Worm (Caenorhabditis elegans) whole organism, young adult: Measurements from ENCODE around the gene F43G6.10.
A peak's percentile ranks its signal among the peaks of the same experiment; 100 is the strongest.

Experiments used
- F33H1.4 ChIP-seq: fragments of 200-800 bp; sonication (Bioruptor generic); IDR thresholded peaks from 2 replicates; pipeline ENCODE4 v1.3.6; 2022; ENCODE audit warnings: missing genetic modification reagents, missing genetic modification characterization, missing compliant biosample characterization
- F37B4.10 ChIP-seq: fragments of 200-800 bp; sonication (Bioruptor generic); IDR thresholded peaks from 2 replicates; pipeline ENCODE4 v1.3.6; 2022; ENCODE audit warnings: missing genetic modification characterization, missing compliant biosample characterization
- F49E8.2 ChIP-seq: sonication (generic microtip); optimal IDR thresholded peaks from 3 replicates; lab custom pipeline; 2017; ENCODE audit warnings: missing genetic modification characterization, mild to moderate bottlenecking, missing compliant biosample characterization, antibody characterized with exemption, moderate library complexity; ENCODE audit not compliant: insufficient read depth
- F52B5.7 ChIP-seq: sonication (generic microtip); optimal IDR thresholded peaks from 2 replicates; lab custom pipeline; 2016; ENCODE audit warnings: mild to moderate bottlenecking, missing genetic modification characterization, missing compliant biosample characterization
- K12H6.12 ChIP-seq: fragments of 200-800 bp; sonication (Bioruptor generic); optimal IDR thresholded peaks from 2 replicates; lab custom pipeline; 2018; ENCODE audit warnings: mild to moderate bottlenecking, missing genetic modification characterization, missing compliant biosample characterization
- T26A5.8 ChIP-seq: sonication (generic microtip); optimal IDR thresholded peaks from 2 replicates; lab custom pipeline; 2016; ENCODE audit warnings: missing genetic modification characterization, missing compliant biosample characterization
- Y67H2A.10 ChIP-seq: fragments of 200-800 bp; sonication (Bioruptor generic); conservative IDR thresholded peaks from 2 replicates; pipeline ENCODE4 v1.3.6; 2022; ENCODE audit warnings: missing genetic modification reagents, missing genetic modification characterization, missing compliant biosample characterization
- Y95B8A.8 ChIP-seq: fragments of 200-800 bp; sonication (Bioruptor generic); IDR thresholded peaks from 2 replicates; pipeline ENCODE4 v1.3.6; 2022; ENCODE audit warnings: missing genetic modification reagents, missing genetic modification characterization, missing compliant biosample characterization
- ama-1 ChIP-seq, 3 experiments: fragments of 150-350 bp in 1 of 3; sonication (generic microtip) in 2 of 3; optimal IDR thresholded peaks; 2 replicates each; lab custom pipeline; 2014 to 2018; ENCODE audit warnings: missing biosample characterization in 2 of 3, missing genetic modification characterization in 2 of 3, missing genetic modification reagents in 2 of 3
- athp-1 ChIP-seq: sonication (generic microtip); optimal IDR thresholded peaks from 2 replicates; lab custom pipeline; 2017; ENCODE audit warnings: mild to moderate bottlenecking, missing genetic modification characterization, missing compliant biosample characterization
- attf-3 ChIP-seq: fragments of 200-800 bp; sonication (Bioruptor generic); conservative IDR thresholded peaks from 2 replicates; pipeline ENCODE4 v1.3.6; 2022; ENCODE audit warnings: missing genetic modification reagents, missing genetic modification characterization, missing compliant biosample characterization
- attf-6 ChIP-seq: fragments of 200-800 bp; sonication (Bioruptor generic); IDR thresholded peaks from 2 replicates; pipeline ENCODE4 v1.3.6; 2022; ENCODE audit warnings: missing genetic modification reagents, missing genetic modification characterization, missing compliant biosample characterization
- ccch-3 ChIP-seq: fragments of 200-800 bp; sonication (Bioruptor generic); optimal IDR thresholded peaks from 2 replicates; lab custom pipeline; 2018; ENCODE audit warnings: mild to moderate bottlenecking, missing genetic modification characterization, missing compliant biosample characterization
- cebp-1 ChIP-seq, 2 experiments: fragments of 200-800 bp in 1 of 2; sonication (Bioruptor generic) in 1 of 2; sonication (generic microtip) in 1 of 2; IDR thresholded peaks in 1 of 2; optimal IDR thresholded peaks in 1 of 2; 2 replicates each; pipeline versions ENCODE4 v1.3.6 to Lab custom; 2017 to 2022; ENCODE audit warnings: missing compliant biosample characterization in 2 of 2, missing genetic modification characterization in 2 of 2, mild to moderate bottlenecking in 1 of 2, missing genetic modification reagents in 1 of 2, moderate library complexity in 1 of 2
- cebp-2 ChIP-seq: fragments of 200-800 bp; sonication (Bioruptor generic); IDR thresholded peaks from 2 replicates; pipeline ENCODE4 v1.3.6; 2022; ENCODE audit warnings: missing genetic modification characterization, missing compliant biosample characterization
- ceh-91 ChIP-seq: fragments of 200-800 bp; sonication (Bioruptor generic); IDR thresholded peaks from 2 replicates; pipeline ENCODE4 v1.3.6; 2022; ENCODE audit warnings: missing genetic modification reagents, missing genetic modification characterization, missing compliant biosample characterization
- chd-7 ChIP-seq: sonication (generic microtip); optimal IDR thresholded peaks from 2 replicates; lab custom pipeline; 2016; ENCODE audit warnings: mild to moderate bottlenecking, missing genetic modification characterization, moderate library complexity, missing compliant biosample characterization
- dpff-1 ChIP-seq: sonication (generic microtip); optimal IDR thresholded peaks from 2 replicates; lab custom pipeline; 2017; ENCODE audit warnings: mild to moderate bottlenecking, missing genetic modification characterization, missing compliant biosample characterization
- efl-1 ChIP-seq: fragments of 150-350 bp; optimal IDR thresholded peaks from 2 replicates; lab custom pipeline; 2014; ENCODE audit warnings: missing biosample characterization, missing genetic modification reagents, missing genetic modification characterization
- hrde-1 ChIP-seq: sonication (generic microtip); optimal IDR thresholded peaks from 2 replicates; lab custom pipeline; 2016; ENCODE audit warnings: missing genetic modification characterization, mild to moderate bottlenecking, missing compliant biosample characterization, moderate library complexity, missing genotype, missing genetic modification reagents, borderline replicate concordance
- hsf-1 ChIP-seq: fragments of 200-800 bp; sonication (Bioruptor generic); IDR thresholded peaks from 2 replicates; pipeline ENCODE4 v1.3.6; 2022; ENCODE audit warnings: missing genetic modification reagents, missing genetic modification characterization, missing compliant biosample characterization
- lag-1 ChIP-seq: fragments of 200-800 bp; sonication (Bioruptor generic); IDR thresholded peaks from 2 replicates; pipeline ENCODE4 v1.3.6; 2022; ENCODE audit warnings: missing genetic modification reagents, missing genetic modification characterization, missing compliant biosample characterization
- let-607 ChIP-seq, 2 experiments: fragments of 200-800 bp in 1 of 2; sonication (Bioruptor generic) in 1 of 2; sonication (generic microtip) in 1 of 2; optimal IDR thresholded peaks; 2 replicates each; lab custom pipeline; 2016 to 2018; ENCODE audit warnings: mild to moderate bottlenecking in 2 of 2, missing compliant biosample characterization in 2 of 2, missing genetic modification characterization in 2 of 2, moderate library complexity in 2 of 2, missing genotype in 1 of 2
- lin-26 ChIP-seq: fragments of 200-800 bp; sonication (Bioruptor generic); IDR thresholded peaks from 2 replicates; pipeline ENCODE4 v1.3.6; 2022; ENCODE audit warnings: missing genetic modification reagents, missing genetic modification characterization, missing compliant biosample characterization
- lir-1 ChIP-seq: fragments of 200-800 bp; sonication (Bioruptor generic); conservative IDR thresholded peaks from 2 replicates; pipeline ENCODE4 v1.3.6; 2022; ENCODE audit warnings: missing genetic modification reagents, missing genetic modification characterization, missing compliant biosample characterization
- lsl-1 ChIP-seq: fragments of 200-800 bp; sonication (Bioruptor generic); optimal IDR thresholded peaks from 2 replicates; lab custom pipeline; 2018; ENCODE audit warnings: mild to moderate bottlenecking, missing genetic modification characterization, moderate library complexity, missing compliant biosample characterization
- lsy-27 ChIP-seq: sonication (generic microtip); optimal IDR thresholded peaks from 2 replicates; lab custom pipeline; 2017; ENCODE audit warnings: missing genetic modification characterization, mild to moderate bottlenecking, missing compliant biosample characterization, antibody characterized with exemption, missing genotype, borderline replicate concordance; ENCODE audit not compliant: insufficient read depth
- madf-10 ChIP-seq: sonication (generic microtip); optimal IDR thresholded peaks from 2 replicates; lab custom pipeline; 2016; ENCODE audit warnings: mild to moderate bottlenecking, missing genetic modification characterization, missing compliant biosample characterization
- madf-3 ChIP-seq: fragments of 200-800 bp; sonication (Bioruptor generic); IDR thresholded peaks from 2 replicates; pipeline ENCODE4 v1.3.6; 2022; ENCODE audit warnings: missing genetic modification reagents, missing genetic modification characterization, missing compliant biosample characterization
- madf-6 ChIP-seq: fragments of 200-800 bp; sonication (Bioruptor generic); IDR thresholded peaks from 2 replicates; pipeline ENCODE4 v1.3.6; 2022; ENCODE audit warnings: missing genetic modification reagents, missing genetic modification characterization, missing compliant biosample characterization
- madf-8 ChIP-seq: fragments of 200-800 bp; sonication (Bioruptor generic); conservative IDR thresholded peaks from 2 replicates; pipeline ENCODE4 v1.3.6; 2022; ENCODE audit warnings: missing genetic modification reagents, missing genetic modification characterization, missing compliant biosample characterization
- mel-28 ChIP-seq: sonication (generic microtip); optimal IDR thresholded peaks from 2 replicates; lab custom pipeline; 2016; ENCODE audit warnings: borderline replicate concordance, mild to moderate bottlenecking, missing genetic modification characterization, missing compliant biosample characterization
- nfya-1 ChIP-seq: sonication (generic microtip); optimal IDR thresholded peaks from 2 replicates; lab custom pipeline; 2017; ENCODE audit warnings: antibody characterized with exemption, missing compliant biosample characterization, missing genetic modification characterization, borderline replicate concordance; ENCODE audit not compliant: insufficient read depth
- nhr-120 ChIP-seq: fragments of 200-800 bp; sonication (Bioruptor generic); IDR thresholded peaks from 2 replicates; pipeline ENCODE4 v1.3.6; 2022; ENCODE audit warnings: missing genetic modification characterization, missing compliant biosample characterization
- nhr-179 ChIP-seq: sonication (generic microtip); optimal IDR thresholded peaks from 2 replicates; lab custom pipeline; 2016; ENCODE audit warnings: mild to moderate bottlenecking, missing genetic modification characterization, missing compliant biosample characterization
- nhr-80 ChIP-seq: sonication (generic microtip); optimal IDR thresholded peaks from 2 replicates; lab custom pipeline; 2016; ENCODE audit warnings: missing genetic modification characterization, missing compliant biosample characterization
- nhr-90 ChIP-seq: sonication (generic microtip); optimal IDR thresholded peaks from 2 replicates; lab custom pipeline; 2016; ENCODE audit warnings: missing genotype, mild to moderate bottlenecking, missing genetic modification characterization, missing compliant biosample characterization
- pha-4 ChIP-seq: fragments of 150-350 bp; sonication (generic microtip); optimal IDR thresholded peaks from 2 replicates; lab custom pipeline; 2014; ENCODE audit warnings: missing biosample characterization, missing genetic modification reagents, missing genetic modification characterization
- sea-2 ChIP-seq: fragments of 200-800 bp; sonication (Bioruptor generic); IDR thresholded peaks from 2 replicates; pipeline ENCODE4 v1.3.6; 2022; ENCODE audit warnings: missing genetic modification characterization, missing compliant biosample characterization
- snpc-3.4 ChIP-seq: sonication (generic microtip); optimal IDR thresholded peaks from 2 replicates; lab custom pipeline; 2017; ENCODE audit warnings: missing genetic modification characterization, mild to moderate bottlenecking, missing compliant biosample characterization, antibody characterized with exemption, moderate library complexity, missing genotype, missing genetic modification reagents
- somi-1 ChIP-seq: fragments of 200-800 bp; sonication (Bioruptor generic); optimal IDR thresholded peaks from 2 replicates; lab custom pipeline; 2018; ENCODE audit warnings: mild to moderate bottlenecking, missing genetic modification characterization, missing compliant biosample characterization
- tbp1 ChIP-seq: fragments of 200-800 bp; sonication (Bioruptor generic); optimal IDR thresholded peaks from 2 replicates; lab custom pipeline; 2018; ENCODE audit warnings: mild to moderate bottlenecking, missing genetic modification characterization, missing compliant biosample characterization
- unc-130 ChIP-seq: sonication (generic microtip); optimal IDR thresholded peaks from 2 replicates; lab custom pipeline; 2016; ENCODE audit warnings: missing genetic modification reagents, missing genetic modification characterization, missing compliant biosample characterization

The F43G6.10 gene

DNA sequence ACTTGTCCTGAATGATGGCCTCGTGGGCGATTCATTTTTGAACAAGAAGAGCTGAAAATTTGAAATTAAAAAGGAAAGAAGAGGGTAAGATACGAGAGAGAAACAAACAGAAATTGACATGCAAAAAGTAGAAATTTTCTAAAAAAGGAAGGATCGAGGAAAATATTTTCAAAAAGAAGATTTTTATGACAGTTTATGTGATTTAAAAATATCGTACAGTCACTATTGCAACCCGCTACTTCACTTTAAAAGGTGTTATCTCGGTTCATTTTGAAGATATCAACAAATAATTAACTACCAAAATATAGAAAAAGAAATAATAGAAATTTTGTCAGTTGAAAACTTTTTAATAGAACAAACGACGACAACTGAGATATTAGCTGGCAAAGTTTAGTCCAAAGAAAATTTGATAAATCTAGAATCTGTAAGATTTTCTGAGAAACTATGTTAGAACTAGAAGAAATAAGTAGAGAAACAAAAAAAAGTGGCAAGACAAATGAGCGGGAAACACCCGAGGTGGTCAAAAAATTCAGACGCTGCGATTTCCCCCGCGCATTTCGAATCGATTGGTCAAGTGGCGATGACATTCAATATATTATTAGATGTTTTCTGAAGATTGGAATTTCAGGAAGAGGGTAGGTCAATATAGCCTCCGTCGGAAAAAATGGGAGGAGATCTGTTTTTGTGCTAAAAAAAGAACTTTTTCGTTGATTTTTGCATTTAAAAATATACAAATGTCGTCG, 14.6 kb downstream of the F43G6.10 start, which contains the start of gene Y6D1A.1 (continued):
- TF ChIP-seq somi-1 (GFP tag; lab: Kevin White, UChicago) (no peak), attf-3 (GFP tag; lab: Robert Waterston, UW) (no peak), Y95B8A.8 (GFP tag; lab: Robert Waterston, UW) (no peak), F33H1.4 (GFP tag; lab: Robert Waterston, UW) (peak; percentile 59; the same call in 1 of the 2 replicates), nhr-179 (tag; lab: Kevin White, UChicago) (no peak), nhr-80 (no peak), cebp-2 (GFP tag; lab: Robert Waterston, UW) (no peak), madf-8 (GFP tag; lab: Robert Waterston, UW) (peak; percentile 80), athp-1 (tag; lab: Kevin White, UChicago) (no peak), chd-7 (no peak), lsy-27 (tag; lab: Kevin White, UChicago) (no peak), unc-130 (no peak), ama-1 (optimal IDR thresholded peaks at IDR 0.05; lab: Kevin White, UChicago) (no peak), ama-1 (GFP tag; optimal IDR thresholded peaks at IDR 0.05; lab: Kevin White, UChicago) (no peak), mel-28 (tag; lab: Kevin White, UChicago) (no peak), attf-6 (GFP tag; lab: Robert Waterston, UW) (no peak), nhr-120 (GFP tag; lab: Robert Waterston, UW) (no peak), lir-1 (GFP tag; lab: Robert Waterston, UW) (no peak), lin-26 (GFP tag; lab: Robert Waterston, UW) (no peak), nhr-90 (tag; lab: Kevin White, UChicago) (no peak), ccch-3 (GFP tag; lab: Kevin White, UChicago) (no peak), lag-1 (GFP tag; lab: Robert Waterston, UW) (no peak), cebp-1 (GFP tag; IDR thresholded peaks at IDR 0.05; lab: Robert Waterston, UW) (no peak), cebp-1 (tag; optimal IDR thresholded peaks at IDR 0.05; lab: Kevin White, UChicago) (no peak), F49E8.2 (tag; lab: Kevin White, UChicago) (no peak), lsl-1 (GFP tag; lab: Kevin White, UChicago) (peak; percentile 55), dpff-1 (no peak), madf-6 (GFP tag; lab: Robert Waterston, UW) (peak; percentile 95), madf-10 (tag; lab: Kevin White, UChicago) (no peak), nfya-1 (tag; lab: Kevin White, UChicago) (no peak), let-607 (tag; optimal IDR thresholded peaks at IDR 0.05; lab: Kevin White, UChicago) (no peak), K12H6.12 (tag; lab: Kevin White, UChicago) (no peak), snpc-3.4 (no peak), sea-2 (GFP tag; lab: Robert Waterston, UW) (no peak), F37B4.10 (GFP tag; lab: Robert Waterston, UW) (no peak), pha-4 (tag; lab: Kevin White, UChicago) (no peak), Y67H2A.10 (GFP tag; lab: Robert Waterston, UW) (no peak), T26A5.8 (tag; lab: Kevin White, UChicago) (no peak), F52B5.7 (tag; lab: Kevin White, UChicago) (no peak), tbp1 (GFP tag; lab: Kevin White, UChicago) (no peak), hrde-1 (tag; lab: Kevin White, UChicago) (no peak), ceh-91 (peak; percentile 68), madf-3 (GFP tag; lab: Robert Waterston, UW) (peak; percentile 59; the same call in 1 of the 2 replicates), hsf-1 (GFP tag; lab: Robert Waterston, UW) (0 out of 2 replicates have a peak, but pooled peaks have one; percentile 62), efl-1 (GFP tag; lab: Kevin White, UChicago) (peak; percentile 90)
